Fruit fly (Drosophila melanogaster) whole organism, embryonic: ENCODE measurements around the gene CG2794.

Experiments
- Adf1 ChIP-seq: fragments of 200-800 bp; sonication (Bioruptor generic); IDR thresholded peaks from 2 replicates; pipeline ENCODE4 v1.3.6; 2022; ENCODE audit warnings: missing biosample characterization, missing genetic modification characterization
- Antp ChIP-seq: fragments of 200-800 bp; sonication (Bioruptor generic); optimal IDR thresholded peaks from 3 replicates; lab custom pipeline; 2016; ENCODE audit warnings: missing biosample characterization, missing genetic modification characterization
- Bteb2 ChIP-seq: fragments of 200-800 bp; sonication (Bioruptor generic); optimal IDR thresholded peaks from 2 replicates; lab custom pipeline; 2016; ENCODE audit warnings: missing biosample characterization, missing genetic modification characterization
- CG11456 ChIP-seq: fragments of 200-800 bp; sonication (Bioruptor generic); IDR thresholded peaks from 3 replicates; pipeline ENCODE4 v1.3.6; 2022; ENCODE audit warnings: missing biosample characterization, missing genetic modification characterization
- CG11695 ChIP-seq: fragments of 200-800 bp; sonication (Bioruptor generic); IDR thresholded peaks from 3 replicates; pipeline ENCODE4 v1.3.6; 2022; ENCODE audit warnings: missing biosample characterization, missing genetic modification characterization
- CG13424 ChIP-seq: fragments of 200-800 bp; sonication (Bioruptor generic); optimal IDR thresholded peaks from 2 replicates; lab custom pipeline; 2019; ENCODE audit warnings: missing biosample characterization, mild to moderate bottlenecking, missing genetic modification characterization, moderate library complexity
- CG15073 ChIP-seq: fragments of 200-800 bp; sonication (Bioruptor generic); optimal IDR thresholded peaks from 2 replicates; lab custom pipeline; 2016; ENCODE audit warnings: missing biosample characterization, missing genetic modification characterization
- CG15269 ChIP-seq: fragments of 200-800 bp; sonication (Bioruptor generic); optimal IDR thresholded peaks from 2 replicates; lab custom pipeline; 2018; ENCODE audit warnings: missing biosample characterization, mild to moderate bottlenecking, missing genetic modification characterization, moderate library complexity
- CG1602 ChIP-seq: fragments of 200-800 bp; sonication (Bioruptor generic); optimal IDR thresholded peaks from 3 replicates; lab custom pipeline; 2016; ENCODE audit warnings: missing biosample characterization, missing genetic modification characterization
- CG32532 ChIP-seq: fragments of 200-800 bp; sonication (Bioruptor generic); IDR thresholded peaks from 2 replicates; pipeline ENCODE4 v1.3.6; 2022; ENCODE audit warnings: missing biosample characterization, missing genetic modification characterization
- CG32772 ChIP-seq: fragments of 200-800 bp; sonication (Bioruptor generic); IDR thresholded peaks from 2 replicates; pipeline ENCODE4 v1.3.6; 2022; ENCODE audit warnings: missing biosample characterization, missing genetic modification characterization
- CG3281 ChIP-seq: fragments of 200-800 bp; sonication (Bioruptor generic); optimal IDR thresholded peaks from 3 replicates; lab custom pipeline; 2017; ENCODE audit warnings: missing biosample characterization, mild to moderate bottlenecking, missing genetic modification characterization
- CG7963 ChIP-seq: fragments of 200-800 bp; sonication (Bioruptor generic); IDR thresholded peaks from 3 replicates; pipeline ENCODE4 v1.3.6; 2022; ENCODE audit warnings: missing biosample characterization, missing genetic modification characterization; ENCODE audit not compliant: partially characterized antibody
- CG8388 ChIP-seq: fragments of 200-800 bp; sonication (Bioruptor generic); optimal IDR thresholded peaks from 2 replicates; lab custom pipeline; 2019; ENCODE audit warnings: missing biosample characterization, mild to moderate bottlenecking, missing genetic modification characterization, moderate library complexity
- CG9609 ChIP-seq: fragments of 200-800 bp; sonication (Bioruptor generic); optimal IDR thresholded peaks from 3 replicates; lab custom pipeline; 2016; ENCODE audit warnings: missing biosample characterization, missing genetic modification characterization
- CG9797 ChIP-seq: fragments of 200-800 bp; sonication (Bioruptor generic); optimal IDR thresholded peaks from 3 replicates; lab custom pipeline; 2018; ENCODE audit warnings: missing biosample characterization, mild to moderate bottlenecking, missing genetic modification characterization
- Dek ChIP-seq: fragments of 200-800 bp; sonication (Bioruptor generic); optimal IDR thresholded peaks from 3 replicates; lab custom pipeline; 2019; ENCODE audit warnings: missing biosample characterization, mild to moderate bottlenecking, missing genetic modification characterization, moderate library complexity
- E2f1 ChIP-seq: fragments of 200-800 bp; sonication (Bioruptor generic); IDR thresholded peaks from 2 replicates; pipeline ENCODE4 v1.3.6; 2022; ENCODE audit warnings: missing biosample characterization, missing genetic modification characterization
- Fer1 ChIP-seq: fragments of 200-800 bp; sonication (Bioruptor generic); optimal IDR thresholded peaks from 2 replicates; lab custom pipeline; 2017; ENCODE audit warnings: missing biosample characterization, mild to moderate bottlenecking, missing genetic modification characterization
- MTF-1 ChIP-seq: fragments of 200-800 bp; sonication (Bioruptor generic); optimal IDR thresholded peaks from 2 replicates; lab custom pipeline; 2018; ENCODE audit warnings: missing biosample characterization, mild to moderate bottlenecking, missing genetic modification characterization, borderline replicate concordance
- Myb ChIP-seq: fragments of 200-800 bp; sonication (Bioruptor generic); optimal IDR thresholded peaks from 2 replicates; lab custom pipeline; 2016; ENCODE audit warnings: missing biosample characterization, missing genetic modification characterization
- NK7.1 ChIP-seq: fragments of 200-800 bp; sonication (Bioruptor generic); optimal IDR thresholded peaks from 3 replicates; lab custom pipeline; 2016; ENCODE audit warnings: missing biosample characterization, missing genetic modification characterization
- Neu2 ChIP-seq: fragments of 200-800 bp; sonication (Bioruptor generic); optimal IDR thresholded peaks from 3 replicates; lab custom pipeline; 2016; ENCODE audit warnings: missing biosample characterization, missing genetic modification characterization, borderline replicate concordance
- Side ChIP-seq: fragments of 200-800 bp; sonication (Bioruptor generic); optimal IDR thresholded peaks from 2 replicates; lab custom pipeline; 2016; ENCODE audit warnings: missing biosample characterization, missing genetic modification characterization
- Xrp1 ChIP-seq: fragments of 200-800 bp; sonication (Bioruptor generic); IDR thresholded peaks from 2 replicates; pipeline ENCODE4 v1.3.6; 2022; ENCODE audit warnings: missing biosample characterization, missing genetic modification characterization
- az2 ChIP-seq: fragments of 200-800 bp; sonication (Bioruptor generic); optimal IDR thresholded peaks from 3 replicates; lab custom pipeline; 2016; ENCODE audit warnings: missing biosample characterization, missing genetic modification characterization
- btn ChIP-seq: fragments of 200-800 bp; sonication (Bioruptor generic); optimal IDR thresholded peaks from 2 replicates; lab custom pipeline; 2016; ENCODE audit warnings: missing biosample characterization, missing genetic modification characterization
- ci ChIP-seq: fragments of 200-800 bp; sonication (Bioruptor generic); IDR thresholded peaks from 3 replicates; pipeline ENCODE4 v1.3.6; 2022; ENCODE audit warnings: missing biosample characterization, missing genetic modification characterization
- dysf ChIP-seq: fragments of 200-800 bp; sonication (Bioruptor generic); IDR thresholded peaks from 3 replicates; pipeline ENCODE4 v1.3.6; 2022; ENCODE audit warnings: missing biosample characterization, missing genetic modification characterization
- ewg ChIP-seq: fragments of 200-800 bp; sonication (Bioruptor generic); optimal IDR thresholded peaks from 3 replicates; lab custom pipeline; 2017; ENCODE audit warnings: mild to moderate bottlenecking, missing biosample characterization, missing genetic modification reagents, missing genetic modification characterization
- exex ChIP-seq: fragments of 200-800 bp; sonication (Bioruptor generic); optimal IDR thresholded peaks from 4 replicates; lab custom pipeline; 2018; ENCODE audit warnings: missing biosample characterization, mild to moderate bottlenecking, missing genetic modification characterization, moderate library complexity
- fu2 ChIP-seq: fragments of 200-800 bp; sonication (Bioruptor generic); optimal IDR thresholded peaks from 2 replicates; lab custom pipeline; 2016; ENCODE audit warnings: missing biosample characterization, missing genetic modification characterization
- gem ChIP-seq: fragments of 200-800 bp; sonication (Bioruptor generic); optimal IDR thresholded peaks from 2 replicates; lab custom pipeline; 2019; ENCODE audit warnings: missing biosample characterization, mild to moderate bottlenecking, missing genetic modification characterization, moderate library complexity
- ham ChIP-seq: fragments of 200-800 bp; sonication (Bioruptor generic); IDR thresholded peaks from 2 replicates; pipeline ENCODE4 v1.3.6; 2022; ENCODE audit warnings: missing biosample characterization, missing genetic modification characterization
- hb ChIP-seq: fragments of 200-800 bp; sonication (Bioruptor generic); IDR thresholded peaks from 3 replicates; pipeline ENCODE4 v1.3.6; 2022; ENCODE audit warnings: missing biosample characterization, missing genetic modification characterization; ENCODE audit not compliant: partially characterized antibody
- hth ChIP-seq: fragments of >200 bp; optimal IDR thresholded peaks from 2 replicates; lab custom pipeline; 2017; ENCODE audit warnings: inconsistent platforms
- ind ChIP-seq: fragments of 200-800 bp; sonication (Bioruptor generic); optimal IDR thresholded peaks from 3 replicates; lab custom pipeline; 2016; ENCODE audit warnings: missing biosample characterization, missing genetic modification characterization
- inv ChIP-seq: fragments of 200-800 bp; sonication (Bioruptor generic); IDR thresholded peaks from 2 replicates; pipeline ENCODE4 v1.3.6; 2022; ENCODE audit warnings: missing biosample characterization, missing genetic modification characterization; ENCODE audit not compliant: partially characterized antibody
- jing ChIP-seq: fragments of 200-800 bp; sonication (Bioruptor generic); optimal IDR thresholded peaks from 2 replicates; lab custom pipeline; 2018; ENCODE audit warnings: missing biosample characterization, mild to moderate bottlenecking, missing genetic modification characterization
- nerfin-1 ChIP-seq: fragments of 200-800 bp; sonication (Bioruptor generic); optimal IDR thresholded peaks from 3 replicates; lab custom pipeline; 2019; ENCODE audit warnings: missing biosample characterization, mild to moderate bottlenecking, missing genetic modification characterization, moderate library complexity
- org-1 ChIP-seq: fragments of 200-800 bp; sonication (Bioruptor generic); optimal IDR thresholded peaks from 2 replicates; lab custom pipeline; 2017; ENCODE audit warnings: missing biosample characterization, missing genetic modification characterization
- p53 ChIP-seq: fragments of 200-800 bp; sonication (Bioruptor generic); optimal IDR thresholded peaks from 2 replicates; lab custom pipeline; 2016; ENCODE audit warnings: missing biosample characterization, missing genetic modification characterization
- pan ChIP-seq, 4 experiments: fragments of >200 bp in 3 of 4; fragments of 200-800 bp in 1 of 4; sonication (Bioruptor generic) in 1 of 4; optimal IDR thresholded peaks in 3 of 4; IDR thresholded peaks in 1 of 4; 2 replicates each; pipeline versions ENCODE4 v1.3.6 to Lab custom; 2017 to 2022; ENCODE audit warnings: missing biosample characterization in 2 of 4, missing genetic modification characterization in 2 of 4, mixed read lengths in 1 of 4
- ranshi ChIP-seq: fragments of 200-800 bp; sonication (Bioruptor generic); IDR thresholded peaks from 2 replicates; pipeline ENCODE4 v1.3.6; 2022; ENCODE audit warnings: missing biosample characterization, missing genetic modification characterization
- sc ChIP-seq, 3 experiments: fragments of >200 bp in 2 of 3; fragments of 200-800 bp in 1 of 3; sonication (Bioruptor generic) in 1 of 3; optimal IDR thresholded peaks; 2 replicates in 2 of 3; 3 replicates in 1 of 3; lab custom pipeline; 2017; ENCODE audit warnings: mild to moderate bottlenecking in 1 of 3, missing biosample characterization in 1 of 3, missing genetic modification characterization in 1 of 3, missing genetic modification reagents in 1 of 3
- stwl ChIP-seq: fragments of 200-800 bp; sonication (Bioruptor generic); optimal IDR thresholded peaks from 3 replicates; lab custom pipeline; 2018; ENCODE audit warnings: missing biosample characterization, mild to moderate bottlenecking, missing genetic modification characterization, moderate library complexity
- usp ChIP-seq: fragments of >200 bp; optimal IDR thresholded peaks from 2 replicates; lab custom pipeline; 2017; ENCODE audit warnings: missing biosample characterization, missing genetic modification characterization
- vnd ChIP-seq: fragments of 200-800 bp; sonication (Bioruptor generic); IDR thresholded peaks from 3 replicates; pipeline ENCODE4 v1.3.6; 2022; ENCODE audit warnings: missing biosample characterization, missing genetic modification characterization; ENCODE audit not compliant: partially characterized antibody
- vvl ChIP-seq: fragments of 200-800 bp; sonication (Bioruptor generic); IDR thresholded peaks from 2 replicates; pipeline ENCODE4 v1.3.6; 2022; ENCODE audit warnings: missing biosample characterization, missing genetic modification characterization
- zen2 ChIP-seq: fragments of 200-800 bp; sonication (Bioruptor generic); IDR thresholded peaks from 3 replicates; pipeline ENCODE4 v1.3.6; 2022; ENCODE audit warnings: missing biosample characterization, missing genetic modification characterization; ENCODE audit not compliant: partially characterized antibody

CG2794 gene

DNA sequence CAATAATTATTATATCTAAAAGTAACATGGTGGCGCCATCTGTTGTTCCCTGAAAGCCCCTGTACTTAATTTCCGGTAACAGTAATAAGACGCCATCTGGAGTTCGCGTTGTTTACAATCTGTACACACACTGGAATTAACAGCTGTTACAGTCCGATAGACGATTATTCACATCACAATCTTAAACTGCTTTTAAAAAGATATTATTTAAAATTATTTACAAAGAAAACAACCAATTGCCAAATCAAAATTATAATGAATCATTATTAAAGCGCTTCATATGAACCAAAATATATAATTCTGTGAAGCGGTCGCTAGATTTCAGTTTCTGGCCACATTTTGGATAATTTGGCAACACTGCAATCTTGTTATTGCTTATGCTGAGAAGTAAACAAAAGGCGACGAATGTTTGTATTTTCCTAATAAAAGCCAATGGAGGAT is 38.5 kb downstream of the CG2794 start, which contains the start of gene CG13689 (continued):
- TF ChIP-seq CG9609 (GFP tag; lab: Kevin White, UChicago) = no peak
- TF ChIP-seq CG9797 (GFP tag; lab: Kevin White, UChicago) = peak; percentile 2
- TF ChIP-seq CG32532 = peak; percentile 83
- TF ChIP-seq sc (optimal IDR thresholded peaks at IDR 0.05; lab: Kevin White, UChicago) = no peak
- no peak for TF ChIP-seq sc (GFP tag; optimal IDR thresholded peaks at IDR 0.05; lab: Kevin White, UChicago)
- no peak for TF ChIP-seq hb (GFP tag; lab: Robert Waterston, UW)
- TF ChIP-seq CG15073 (GFP tag; lab: Kevin White, UChicago) = peak; percentile 11
- TF ChIP-seq nerfin-1 = no peak
- peak; percentile 29 for TF ChIP-seq Side (GFP tag; lab: Kevin White, UChicago)
- TF ChIP-seq CG3281 = no peak
- TF ChIP-seq CG1602 = peak; percentile 59
- TF ChIP-seq fu2 = peak; percentile 13
- peak; percentile 82 for TF ChIP-seq stwl (tag; lab: Kevin White, UChicago)
- TF ChIP-seq p53 (GFP tag; lab: Kevin White, UChicago) = no peak
- TF ChIP-seq btn (GFP tag; lab: Kevin White, UChicago) = no peak
- no peak for TF ChIP-seq Neu2 (GFP tag; lab: Kevin White, UChicago)
- TF ChIP-seq CG7963 (GFP tag; lab: Robert Waterston, UW) = no peak
- no peak for TF ChIP-seq zen2 (GFP tag; lab: Robert Waterston, UW)
- no peak for TF ChIP-seq pan (optimal IDR thresholded peaks at IDR 0.05; lab: Kevin White, UChicago)
- no peak for TF ChIP-seq pan (GFP tag; optimal IDR thresholded peaks at IDR 0.05 in 1 of 2, IDR thresholded peaks at IDR 0.05 in 1 of 2)
- TF ChIP-seq Antp (GFP tag; lab: Kevin White, UChicago) = peak; percentile 22
- peak; percentile 68 for TF ChIP-seq vvl (GFP tag; lab: Robert Waterston, UW)
- no peak for TF ChIP-seq inv
- no peak for TF ChIP-seq jing (GFP tag; lab: Kevin White, UChicago)
- TF ChIP-seq hth (lab: Kevin White, UChicago) = no peak
- no peak for TF ChIP-seq Bteb2 (GFP tag; lab: Kevin White, UChicago)
- no peak for TF ChIP-seq Fer1 (GFP tag; lab: Kevin White, UChicago)
- TF ChIP-seq Myb (GFP tag; lab: Kevin White, UChicago) = no peak
- TF ChIP-seq CG13424 = peak; percentile 39
- TF ChIP-seq CG11695 = no peak
- peak; percentile 57 for TF ChIP-seq E2f1
- TF ChIP-seq NK7.1 (GFP tag; lab: Kevin White, UChicago) = no peak
- peak; percentile 32 for TF ChIP-seq ewg (GFP tag; lab: Kevin White, UChicago)
- TF ChIP-seq org-1 (GFP tag; lab: Kevin White, UChicago) = no peak
- TF ChIP-seq ham (GFP tag; lab: Robert Waterston, UW) = no peak
- TF ChIP-seq ind (GFP tag; lab: Kevin White, UChicago) = peak; percentile 67
- peak; percentile 49 for TF ChIP-seq Xrp1 (GFP tag; lab: Robert Waterston, UW)
- TF ChIP-seq az2 (GFP tag; lab: Kevin White, UChicago) = peak; percentile 70
- TF ChIP-seq dysf (GFP tag; lab: Robert Waterston, UW) = peak; percentile 71
- TF ChIP-seq exex (tag; lab: Kevin White, UChicago) = no peak
- TF ChIP-seq Adf1 (GFP tag; lab: Robert Waterston, UW) = no peak
- TF ChIP-seq ci (GFP tag; lab: Robert Waterston, UW) = 0 out of 3 replicates have a peak, but pooled peaks have one; percentile 37
- no peak for TF ChIP-seq vnd (GFP tag; lab: Robert Waterston, UW)
- no peak for TF ChIP-seq CG15269 (tag; lab: Kevin White, UChicago)
- 0 out of 2 replicates have a peak, but pooled peaks have one; percentile 8 for TF ChIP-seq ranshi
- TF ChIP-seq usp (GFP tag; lab: Kevin White, UChicago) = no peak
- peak; percentile 16 for TF ChIP-seq CG8388
- peak; percentile 51; the same call in 1 of the 2 replicates for TF ChIP-seq CG32772 (GFP tag; lab: Robert Waterston, UW)
- peak; percentile 67 for TF ChIP-seq gem (tag; lab: Kevin White, UChicago)
- TF ChIP-seq Dek (tag; lab: Kevin White, UChicago) = peak; percentile 32
- peak; percentile 39 for TF ChIP-seq MTF-1 (GFP tag; lab: Kevin White, UChicago)
- TF ChIP-seq CG11456 (GFP tag; lab: Robert Waterston, UW) = peak; percentile 86
